Fruit fly (Drosophila melanogaster) whole organism, embryonic: ENCODE results near the gene nudC.

ENCODE experiments used
- Atf-2 ChIP-seq: fragments of 200-800 bp; sonication (Bioruptor generic); optimal IDR thresholded peaks from 2 replicates; lab custom pipeline; 2016; ENCODE audit warnings: missing biosample characterization, missing genetic modification characterization
- Atf3 ChIP-seq: fragments of 200-800 bp; sonication (Bioruptor generic); optimal IDR thresholded peaks from 3 replicates; lab custom pipeline; 2016; ENCODE audit warnings: missing biosample characterization, missing genetic modification characterization
- Blimp-1 ChIP-seq: fragments of 200-800 bp; sonication (Bioruptor generic); optimal IDR thresholded peaks from 3 replicates; lab custom pipeline; 2018; ENCODE audit warnings: missing biosample characterization, missing genetic modification characterization, mild to moderate bottlenecking, moderate library complexity, missing genetic modification reagents
- BtbVII ChIP-seq: fragments of 200-800 bp; sonication (Bioruptor generic); optimal IDR thresholded peaks from 3 replicates; lab custom pipeline; 2017; ENCODE audit warnings: missing biosample characterization, mild to moderate bottlenecking, missing genetic modification characterization
- Bteb2 ChIP-seq: fragments of 200-800 bp; sonication (Bioruptor generic); optimal IDR thresholded peaks from 2 replicates; lab custom pipeline; 2016; ENCODE audit warnings: missing biosample characterization, missing genetic modification characterization
- CG11504 ChIP-seq: fragments of 200-800 bp; sonication (Bioruptor generic); optimal IDR thresholded peaks from 3 replicates; lab custom pipeline; 2019; ENCODE audit warnings: missing biosample characterization, mild to moderate bottlenecking, missing genetic modification characterization, moderate library complexity
- CG11696 ChIP-seq: fragments of 200-800 bp; sonication (Bioruptor generic); IDR thresholded peaks from 2 replicates; pipeline ENCODE4 v1.3.6; 2022; ENCODE audit warnings: missing biosample characterization, missing genetic modification characterization
- CG1233 ChIP-seq: fragments of 200-800 bp; sonication (Bioruptor generic); optimal IDR thresholded peaks from 4 replicates; lab custom pipeline; 2018; ENCODE audit warnings: missing biosample characterization, mild to moderate bottlenecking, missing genetic modification characterization
- CG12744 ChIP-seq: fragments of 200-800 bp; sonication (Bioruptor generic); optimal IDR thresholded peaks from 2 replicates; lab custom pipeline; 2016; ENCODE audit warnings: missing biosample characterization, missing genetic modification characterization
- CG12769 ChIP-seq: fragments of 200-800 bp; sonication (Bioruptor generic); optimal IDR thresholded peaks from 2 replicates; lab custom pipeline; 2019; ENCODE audit warnings: missing biosample characterization, mild to moderate bottlenecking, missing genetic modification characterization, moderate library complexity
- CG1529 ChIP-seq: fragments of 200-800 bp; sonication (Bioruptor generic); optimal IDR thresholded peaks from 3 replicates; lab custom pipeline; 2018; ENCODE audit warnings: missing biosample characterization, missing genetic modification characterization
- CG15479 ChIP-seq: fragments of 200-800 bp; sonication (Bioruptor generic); optimal IDR thresholded peaks from 3 replicates; lab custom pipeline; 2019; ENCODE audit warnings: missing biosample characterization, mild to moderate bottlenecking, missing genetic modification characterization, moderate library complexity
- CG1602 ChIP-seq: fragments of 200-800 bp; sonication (Bioruptor generic); optimal IDR thresholded peaks from 3 replicates; lab custom pipeline; 2016; ENCODE audit warnings: missing biosample characterization, missing genetic modification characterization
- CG17328 ChIP-seq: fragments of 200-800 bp; sonication (Bioruptor generic); IDR thresholded peaks from 2 replicates; pipeline ENCODE4 v1.3.6; 2022; ENCODE audit warnings: missing biosample characterization, missing genetic modification characterization
- CG17912 ChIP-seq: fragments of 200-800 bp; sonication (Bioruptor generic); optimal IDR thresholded peaks from 2 replicates; lab custom pipeline; 2018; ENCODE audit warnings: missing biosample characterization, mild to moderate bottlenecking, missing genetic modification characterization
- CG18011 ChIP-seq: fragments of 200-800 bp; sonication (Bioruptor generic); optimal IDR thresholded peaks from 2 replicates; lab custom pipeline; 2017; ENCODE audit warnings: missing biosample characterization, missing genetic modification characterization, mild to moderate bottlenecking, moderate library complexity, missing genotype
- CG18619 ChIP-seq: fragments of 200-800 bp; sonication (Bioruptor generic); optimal IDR thresholded peaks from 3 replicates; lab custom pipeline; 2017; ENCODE audit warnings: missing biosample characterization, mild to moderate bottlenecking, missing genetic modification characterization
- CG3163 ChIP-seq: fragments of 200-800 bp; sonication (Bioruptor generic); optimal IDR thresholded peaks from 3 replicates; lab custom pipeline; 2016; ENCODE audit warnings: missing biosample characterization, missing genetic modification characterization
- CG4360 ChIP-seq: fragments of 200-800 bp; sonication (Bioruptor generic); IDR thresholded peaks from 2 replicates; pipeline ENCODE4 v1.3.6; 2022; ENCODE audit warnings: missing biosample characterization, missing genetic modification characterization
- CG6813 ChIP-seq: fragments of 200-800 bp; sonication (Bioruptor generic); optimal IDR thresholded peaks from 2 replicates; lab custom pipeline; 2017; ENCODE audit warnings: missing biosample characterization, missing genetic modification characterization, mild to moderate bottlenecking, moderate library complexity, missing genetic modification reagents
- CG7963 ChIP-seq: fragments of 200-800 bp; sonication (Bioruptor generic); IDR thresholded peaks from 3 replicates; pipeline ENCODE4 v1.3.6; 2022; ENCODE audit warnings: missing biosample characterization, missing genetic modification characterization; ENCODE audit not compliant: partially characterized antibody
- Deaf1 ChIP-seq: fragments of 200-800 bp; optimal IDR thresholded peaks from 3 replicates; lab custom pipeline; 2019; ENCODE audit warnings: missing biosample characterization, mild to moderate bottlenecking, missing genetic modification characterization, moderate library complexity
- Doc3 ChIP-seq: fragments of 200-800 bp; sonication (Bioruptor generic); IDR thresholded peaks from 3 replicates; pipeline ENCODE4 v1.3.6; 2022; ENCODE audit warnings: missing biosample characterization, missing genetic modification characterization; ENCODE audit not compliant: partially characterized antibody
- Fer2 ChIP-seq: fragments of 200-800 bp; sonication (Bioruptor generic); optimal IDR thresholded peaks from 2 replicates; lab custom pipeline; 2018; ENCODE audit warnings: missing biosample characterization, mild to moderate bottlenecking, missing genetic modification characterization, moderate library complexity
- Gug ChIP-seq: fragments of 200-800 bp; sonication (Bioruptor generic); IDR thresholded peaks from 4 replicates; pipeline ENCODE4 v1.3.6; 2022; ENCODE audit warnings: missing biosample characterization, missing genetic modification characterization
- Lhr ChIP-seq: fragments of 200-800 bp; sonication (Bioruptor generic); optimal IDR thresholded peaks from 3 replicates; lab custom pipeline; 2017; ENCODE audit warnings: mild to moderate bottlenecking, missing biosample characterization, missing genetic modification reagents, missing genetic modification characterization
- MBD-R2 ChIP-seq: fragments of 200-800 bp; sonication (Bioruptor generic); IDR thresholded peaks from 2 replicates; pipeline ENCODE4 v1.3.6; 2022; ENCODE audit warnings: missing biosample characterization, missing genetic modification characterization
- Spps ChIP-seq: fragments of 200-800 bp; sonication (Bioruptor generic); optimal IDR thresholded peaks from 2 replicates; lab custom pipeline; 2018; ENCODE audit warnings: missing biosample characterization, mild to moderate bottlenecking, missing genetic modification characterization
- br ChIP-seq: fragments of >200 bp; optimal IDR thresholded peaks from 2 replicates; lab custom pipeline; 2017
- corto ChIP-seq: fragments of 200-800 bp; sonication (Bioruptor generic); optimal IDR thresholded peaks from 2 replicates; lab custom pipeline; 2016; ENCODE audit warnings: missing biosample characterization, mild to moderate bottlenecking, missing genetic modification characterization, moderate library complexity
- cwo ChIP-seq: fragments of 200-800 bp; sonication (Bioruptor generic); optimal IDR thresholded peaks from 3 replicates; lab custom pipeline; 2017; ENCODE audit warnings: missing biosample characterization, missing genetic modification characterization, mild to moderate bottlenecking, moderate library complexity, missing genetic modification reagents
- da ChIP-seq: fragments of 200-800 bp; sonication (Bioruptor generic); optimal IDR thresholded peaks from 2 replicates; lab custom pipeline; 2016; ENCODE audit warnings: missing biosample characterization, missing genetic modification characterization
- disco-r ChIP-seq: fragments of 200-800 bp; sonication (Bioruptor generic); optimal IDR thresholded peaks from 2 replicates; lab custom pipeline; 2016; ENCODE audit warnings: missing biosample characterization, missing genetic modification characterization
- gce ChIP-seq: fragments of 200-800 bp; sonication (Bioruptor generic); IDR thresholded peaks from 3 replicates; pipeline ENCODE4 v1.3.6; 2022; ENCODE audit warnings: missing biosample characterization, missing genetic modification characterization
- gt ChIP-seq: fragments of 200-800 bp; sonication (Bioruptor generic); IDR thresholded peaks from 2 replicates; pipeline ENCODE4 v1.3.6; 2022; ENCODE audit warnings: missing biosample characterization, missing genetic modification characterization
- insv ChIP-seq, 2 experiments: fragments of 200-800 bp; sonication (Bioruptor generic); optimal IDR thresholded peaks; 3 replicates each; lab custom pipeline; 2016 to 2018; ENCODE audit warnings: missing biosample characterization in 2 of 2, missing genetic modification characterization in 2 of 2
- kay ChIP-seq: fragments of 200-800 bp; sonication (Bioruptor generic); optimal IDR thresholded peaks from 2 replicates; lab custom pipeline; 2016; ENCODE audit warnings: missing biosample characterization, missing genetic modification characterization
- klu ChIP-seq: fragments of 200-800 bp; sonication (Bioruptor generic); IDR thresholded peaks from 2 replicates; pipeline ENCODE4 v1.3.6; 2022; ENCODE audit warnings: missing biosample characterization, missing genetic modification characterization
- mirr ChIP-seq: fragments of 200-800 bp; sonication (Bioruptor generic); optimal IDR thresholded peaks from 3 replicates; lab custom pipeline; 2018; ENCODE audit warnings: missing biosample characterization, mild to moderate bottlenecking, missing genetic modification characterization
- nom ChIP-seq: fragments of 200-800 bp; sonication (Bioruptor generic); optimal IDR thresholded peaks from 2 replicates; lab custom pipeline; 2017; ENCODE audit warnings: missing biosample characterization, missing genetic modification characterization, mild to moderate bottlenecking, moderate library complexity, missing genetic modification reagents
- prd ChIP-seq, 3 experiments: fragments of >200 bp in 2 of 3; fragments of 200-800 bp in 1 of 3; sonication (Bioruptor generic) in 1 of 3; optimal IDR thresholded peaks in 2 of 3; IDR thresholded peaks in 1 of 3; 2 replicates in 2 of 3; 3 replicates in 1 of 3; pipeline versions ENCODE4 v1.3.6 to Lab custom; 2017 to 2022; ENCODE audit warnings: missing biosample characterization in 1 of 3, missing genetic modification characterization in 1 of 3
- run ChIP-seq: fragments of 200-800 bp; sonication (Bioruptor generic); optimal IDR thresholded peaks from 3 replicates; lab custom pipeline; 2018; ENCODE audit warnings: missing biosample characterization, mild to moderate bottlenecking, missing genetic modification characterization
- salm ChIP-seq: fragments of 200-800 bp; sonication (Bioruptor generic); optimal IDR thresholded peaks from 2 replicates; lab custom pipeline; 2018; ENCODE audit warnings: missing biosample characterization, mild to moderate bottlenecking, missing genetic modification characterization
- sim ChIP-seq: fragments of 200-800 bp; sonication (Bioruptor generic); IDR thresholded peaks from 2 replicates; pipeline ENCODE4 v1.3.6; 2022; ENCODE audit warnings: missing biosample characterization, missing genetic modification characterization
- so ChIP-seq: fragments of 200-800 bp; sonication (Bioruptor generic); IDR thresholded peaks from 3 replicates; pipeline ENCODE4 v1.3.6; 2022; ENCODE audit warnings: missing biosample characterization, missing genetic modification characterization
- tin ChIP-seq: fragments of 200-800 bp; sonication (Bioruptor generic); optimal IDR thresholded peaks from 3 replicates; lab custom pipeline; 2016; ENCODE audit warnings: missing biosample characterization, missing genetic modification characterization
- tna ChIP-seq: fragments of 200-800 bp; sonication (Bioruptor generic); IDR thresholded peaks from 2 replicates; pipeline ENCODE4 v1.3.6; 2022; ENCODE audit warnings: missing biosample characterization, missing genetic modification characterization; ENCODE audit not compliant: partially characterized antibody
- toy ChIP-seq: fragments of 200-800 bp; sonication (Bioruptor generic); IDR thresholded peaks from 2 replicates; pipeline ENCODE4 v1.3.6; 2022; ENCODE audit warnings: missing biosample characterization, missing genetic modification characterization
- wdn ChIP-seq: fragments of 200-800 bp; sonication (Bioruptor generic); IDR thresholded peaks from 2 replicates; pipeline ENCODE4 v1.3.6; 2022; ENCODE audit warnings: missing biosample characterization, missing genetic modification characterization
- wor ChIP-seq: fragments of 200-800 bp; sonication (Bioruptor generic); IDR thresholded peaks from 2 replicates; pipeline ENCODE4 v1.3.6; 2022; ENCODE audit warnings: missing biosample characterization, missing genetic modification characterization

nudC gene

DNA sequence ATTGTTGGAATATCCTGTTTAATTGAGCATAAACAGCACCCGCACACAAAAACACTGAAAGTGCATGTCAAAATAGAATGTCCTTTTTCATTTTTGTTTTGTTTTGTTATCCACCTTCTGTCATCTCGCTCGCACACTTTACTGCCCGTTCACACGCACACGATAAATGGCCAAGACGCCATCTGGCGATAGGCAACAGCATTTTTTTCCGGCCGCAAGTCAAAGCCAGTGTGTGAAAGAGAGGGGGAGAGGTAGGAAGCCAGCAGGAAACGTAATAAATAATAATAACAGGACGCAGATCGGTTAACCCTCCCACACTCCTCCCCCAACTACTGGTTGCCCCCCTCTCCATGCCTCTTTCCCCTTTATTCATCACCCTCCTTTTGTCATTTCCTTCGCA lies 34.9 kb upstream of the nudC start (continued):
- TF ChIP-seq CG18619 (GFP tag; lab: Kevin White, UChicago) (no peak), Atf-2 (GFP tag; lab: Kevin White, UChicago) (no peak), CG15479 (GFP tag; lab: Kevin White, UChicago) (peak; percentile 2), wdn (GFP tag; lab: Robert Waterston, UW) (no peak), Deaf1 (tag; lab: Kevin White, UChicago) (no peak), cwo (GFP tag; lab: Kevin White, UChicago) (no peak), mirr (GFP tag; lab: Kevin White, UChicago) (peak; percentile 64), salm (no peak), BtbVII (no peak), CG1233 (GFP tag; lab: Kevin White, UChicago) (peak; percentile 50), Fer2 (tag; lab: Kevin White, UChicago) (no peak), Gug (GFP tag; lab: Robert Waterston, UW) (no peak), Spps (tag; lab: Kevin White, UChicago) (no peak), CG12744 (GFP tag; lab: Kevin White, UChicago) (no peak), CG17328 (peak; percentile 45), Atf3 (GFP tag; lab: Kevin White, UChicago) (no peak), tna (GFP tag; lab: Robert Waterston, UW) (no peak), nom (GFP tag; lab: Kevin White, UChicago) (peak; percentile 74), Bteb2 (no peak), Blimp-1 (GFP tag; lab: Kevin White, UChicago) (no peak), CG18011 (GFP tag; lab: Kevin White, UChicago) (no peak), Doc3 (GFP tag; lab: Robert Waterston, UW) (no peak), CG1602 (GFP tag; lab: Kevin White, UChicago) (no peak), CG12769 (tag; lab: Kevin White, UChicago) (no peak), CG6813 (peak; percentile 52), MBD-R2 (GFP tag; lab: Robert Waterston, UW) (no peak), gce (GFP tag; lab: Robert Waterston, UW) (0 out of 3 replicates have a peak, but pooled peaks have one; percentile 59), corto (GFP tag; lab: Kevin White, UChicago) (no peak), CG7963 (GFP tag; lab: Robert Waterston, UW) (no peak), so (GFP tag; lab: Robert Waterston, UW) (peak; percentile 50; the same call in 1 of the 3 replicates), run (tag; lab: Kevin White, UChicago) (no peak), CG17912 (GFP tag; lab: Kevin White, UChicago) (no peak), gt (GFP tag; lab: Robert Waterston, UW) (no peak), sim (GFP tag; lab: Robert Waterston, UW) (no peak), CG11696 (GFP tag; lab: Robert Waterston, UW) (no peak), tin (GFP tag; lab: Kevin White, UChicago) (peak; percentile 39), br (lab: Kevin White, UChicago) (no peak), CG3163 (GFP tag; lab: Kevin White, UChicago) (no peak), klu (GFP tag; lab: Robert Waterston, UW) (no peak), CG1529 (no peak), disco-r (GFP tag; lab: Kevin White, UChicago) (no peak), CG11504 (tag; lab: Kevin White, UChicago) (no peak), wor (no peak), da (peak; percentile 12), Lhr (GFP tag; lab: Kevin White, UChicago) (peak; percentile 10), kay (no peak), toy (GFP tag; lab: Robert Waterston, UW) (no peak), prd (optimal IDR thresholded peaks at IDR 0.05; lab: Kevin White, UChicago) (no peak), prd (GFP tag; IDR thresholded peaks at IDR 0.05; lab: Robert Waterston, UW) (peak; percentile 29; the same call in 1 of the 3 replicates), insv (GFP tag; optimal IDR thresholded peaks at IDR 0.05; lab: Kevin White, UChicago) (peak in 1 of 2 experiments; percentile 70), CG4360 (GFP tag; lab: Robert Waterston, UW) (0 out of 2 replicates have a peak, but pooled peaks have one; percentile 29)
